Worm (Caenorhabditis elegans): Measurements from ENCODE around the gene luc-7L.

luc-7L gene

ce11 chrII:7704387-7704786, 2.9 kb downstream of the luc-7L start:
- TF ChIP-seq him-1 (tag; optimal IDR thresholded peaks at IDR 0.05) (no peak), dao-5 (tag; optimal IDR thresholded peaks at IDR 0.05) (no peak), W03F9.2 (tag; optimal IDR thresholded peaks at IDR 0.05) (no peak)

- TF ChIP-seq W03F9.2 (tag; optimal IDR thresholded peaks at IDR 0.05) = no peak
- no peak for TF ChIP-seq him-1 (tag; optimal IDR thresholded peaks at IDR 0.05)
- TF ChIP-seq dao-5 (tag; optimal IDR thresholded peaks at IDR 0.05) = no peak
These were observed 8.3 kb downstream of the luc-7L start, which contains the start of the genes moa-2 and cdk-11.1 for ce11 chrII:7699009-7699408. moa-2 (minus strand) TSS chrII:7699033. cdk-11.1 (plus strand) TSS chrII:7699235.

DNA sequence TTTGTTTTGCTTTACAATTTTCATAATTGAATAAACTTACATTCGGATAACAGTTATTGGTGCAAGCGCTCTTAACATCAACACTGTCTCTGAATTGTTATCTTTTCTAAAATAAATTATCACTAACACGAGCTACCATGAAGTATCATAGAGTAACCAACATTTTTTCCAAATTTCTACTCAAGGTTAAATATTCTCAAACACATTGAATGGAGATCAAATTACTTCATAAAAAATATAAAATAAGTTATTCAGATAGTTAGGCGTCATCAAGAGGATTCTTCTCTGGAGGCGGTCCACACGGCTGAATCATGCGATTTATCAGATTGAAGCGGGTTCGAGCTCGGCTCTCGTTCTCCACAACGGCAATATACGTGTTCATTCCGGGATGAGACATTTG, 8.9 kb downstream of the luc-7L start, which contains the start of gene B0495.5:
B0495.5 (minus strand) TSS at position 101 of the 400 bp plus-strand sequence.
- TF ChIP-seq him-1 (tag; optimal IDR thresholded peaks at IDR 0.05) (no peak), W03F9.2 (tag; optimal IDR thresholded peaks at IDR 0.05) (no peak), dao-5 (tag; optimal IDR thresholded peaks at IDR 0.05) (no peak)

DNA sequence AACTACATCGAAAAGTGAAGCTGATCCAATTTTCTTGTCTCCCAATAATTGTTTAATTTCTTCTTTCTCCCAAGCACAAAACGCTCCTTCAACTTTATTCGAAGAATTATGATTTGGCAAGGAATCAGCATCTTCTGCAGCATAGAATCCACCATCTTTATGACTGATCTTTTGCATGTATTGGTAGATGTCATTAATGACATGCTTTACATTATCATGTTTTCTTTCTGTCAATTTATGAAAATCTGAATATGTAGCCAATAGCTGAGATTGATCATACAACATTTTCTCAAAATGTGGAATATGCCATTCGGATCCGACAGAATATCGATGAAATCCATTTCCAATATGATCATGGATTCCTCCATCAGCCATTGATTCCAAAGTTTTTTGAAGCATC, 10.1 kb downstream of the luc-7L start:
- TF ChIP-seq dao-5 (tag; optimal IDR thresholded peaks at IDR 0.05) (no peak), him-1 (tag; optimal IDR thresholded peaks at IDR 0.05) (no peak), W03F9.2 (tag; optimal IDR thresholded peaks at IDR 0.05) (no peak)

ce11 chrII:7695636-7696035, 11.6 kb downstream of the luc-7L start:
- TF ChIP-seq him-1 (tag; optimal IDR thresholded peaks at IDR 0.05) (no peak), dao-5 (tag; optimal IDR thresholded peaks at IDR 0.05) (no peak), W03F9.2 (tag; optimal IDR thresholded peaks at IDR 0.05) (no peak)

DNA sequence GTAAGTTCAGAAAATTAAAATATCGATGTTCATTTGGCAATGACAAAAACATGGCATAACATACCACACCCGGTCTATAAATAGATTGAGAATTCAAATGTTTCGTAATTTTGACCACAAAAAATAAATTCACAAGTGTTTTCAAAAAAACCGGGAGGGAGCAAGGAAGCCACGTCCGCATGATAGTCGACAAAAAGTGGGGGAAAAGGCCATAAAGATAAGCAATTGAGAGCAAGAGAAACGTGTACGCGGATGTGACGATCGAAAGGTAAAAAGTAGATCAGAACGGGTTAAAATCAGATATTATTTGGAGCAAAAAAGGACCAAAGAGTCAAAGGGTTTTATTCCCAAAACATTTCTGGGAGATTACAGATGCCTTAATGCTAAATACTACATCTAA, 12.5 kb downstream of the luc-7L start:
- TF ChIP-seq dao-5 (tag; optimal IDR thresholded peaks at IDR 0.05) (no peak), W03F9.2 (tag; optimal IDR thresholded peaks at IDR 0.05) (no peak), him-1 (tag; optimal IDR thresholded peaks at IDR 0.05) (no peak)

DNA sequence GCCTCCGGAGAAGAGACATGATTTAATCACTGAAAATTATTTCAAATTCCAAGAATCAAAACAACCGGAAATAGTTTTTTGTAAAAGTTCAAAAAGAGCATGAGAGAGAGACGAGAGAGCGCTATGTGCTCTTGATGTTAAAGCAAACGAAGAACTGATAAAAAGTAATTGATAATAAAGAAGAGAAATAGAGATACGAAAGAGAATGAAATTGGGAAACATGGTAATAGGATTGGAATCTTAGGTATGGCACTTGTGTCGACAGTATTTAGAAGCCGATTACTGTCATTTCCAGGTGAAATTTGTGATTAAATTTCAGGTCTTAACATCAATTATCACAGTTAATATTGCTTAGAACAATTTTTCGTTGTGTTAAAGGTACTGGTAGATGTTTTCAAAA, 13.4 kb downstream of the luc-7L start, which contains the start of gene nhx-2:
nhx-2 (minus strand) TSS at position 29 of the 400 bp plus-strand sequence.
- TF ChIP-seq dao-5 (tag; optimal IDR thresholded peaks at IDR 0.05) (no peak), W03F9.2 (tag; optimal IDR thresholded peaks at IDR 0.05) (no peak), him-1 (tag; optimal IDR thresholded peaks at IDR 0.05) (no peak)

ce11 chrII:7690384-7690783, 16.9 kb downstream of the luc-7L start, which contains the start of gene pid-1:
pid-1 (minus strand) TSS chrII:7690556.
- TF ChIP-seq dao-5 (tag; optimal IDR thresholded peaks at IDR 0.05) (no peak), W03F9.2 (tag; optimal IDR thresholded peaks at IDR 0.05) (no peak), him-1 (tag; optimal IDR thresholded peaks at IDR 0.05) (no peak)

DNA sequence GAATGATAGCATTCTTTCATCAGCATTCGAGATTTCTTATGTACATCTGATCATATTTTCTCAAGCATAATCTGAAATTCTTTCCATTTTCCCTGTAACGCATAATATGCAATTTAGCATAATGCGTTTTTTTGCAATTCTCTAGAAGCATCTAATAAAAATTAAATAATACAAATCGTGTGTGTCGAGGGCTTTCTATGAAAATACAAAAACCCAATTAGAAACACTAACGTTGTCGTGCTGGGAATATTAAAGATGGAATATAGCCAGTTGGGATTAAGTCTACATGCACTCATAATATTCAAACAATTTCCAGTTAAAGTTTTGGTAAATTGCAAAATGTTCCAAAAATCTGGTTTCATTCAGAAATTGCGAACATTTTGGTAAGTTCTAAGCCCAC, 22.7 kb downstream of the luc-7L start, which contains the start of gene F18A1.1:
F18A1.1 (plus strand) TSS at position 301 of the 400 bp plus-strand sequence.
- TF ChIP-seq W03F9.2 (tag; optimal IDR thresholded peaks at IDR 0.05) = no peak
- no peak for TF ChIP-seq dao-5 (tag; optimal IDR thresholded peaks at IDR 0.05)
- no peak for TF ChIP-seq him-1 (tag; optimal IDR thresholded peaks at IDR 0.05)

DNA sequence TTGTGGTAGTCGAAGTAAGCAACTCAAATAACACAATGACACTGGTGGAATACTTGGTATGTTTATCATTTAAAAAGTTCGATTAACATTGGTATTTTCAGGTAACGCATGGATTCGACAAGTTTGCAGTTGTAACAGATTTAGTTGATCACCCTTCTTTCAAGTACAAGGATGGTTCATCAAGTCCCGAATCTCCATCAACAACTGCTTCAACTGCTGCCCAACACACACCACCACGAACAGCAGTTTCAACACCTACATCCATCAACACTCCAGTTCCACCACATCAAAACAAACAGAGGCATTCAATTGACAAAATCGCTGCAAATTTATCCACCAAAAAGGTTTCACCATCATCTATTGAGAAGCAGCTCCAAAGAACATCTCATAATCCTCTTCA, 24.8 kb downstream of the luc-7L start:
- TF ChIP-seq dao-5 (tag; optimal IDR thresholded peaks at IDR 0.05) (no peak), W03F9.2 (tag; optimal IDR thresholded peaks at IDR 0.05) (no peak), him-1 (tag; optimal IDR thresholded peaks at IDR 0.05) (no peak)

ce11 chrII:7681898-7682297, 25.4 kb downstream of the luc-7L start, which contains the start of gene lin-26:
lin-26 (plus strand) TSS chrII:7682198.
- TF ChIP-seq W03F9.2 (tag; optimal IDR thresholded peaks at IDR 0.05) = no peak
- TF ChIP-seq dao-5 (tag; optimal IDR thresholded peaks at IDR 0.05) = no peak
- no peak for TF ChIP-seq him-1 (tag; optimal IDR thresholded peaks at IDR 0.05)

ce11 chrII:7679499-7680012, 27.7 kb downstream of the luc-7L start:
- TF ChIP-seq W03F9.2 (tag; optimal IDR thresholded peaks at IDR 0.05) (no peak), dao-5 (tag; optimal IDR thresholded peaks at IDR 0.05) (no peak), him-1 (tag; optimal IDR thresholded peaks at IDR 0.05) (no peak)

DNA sequence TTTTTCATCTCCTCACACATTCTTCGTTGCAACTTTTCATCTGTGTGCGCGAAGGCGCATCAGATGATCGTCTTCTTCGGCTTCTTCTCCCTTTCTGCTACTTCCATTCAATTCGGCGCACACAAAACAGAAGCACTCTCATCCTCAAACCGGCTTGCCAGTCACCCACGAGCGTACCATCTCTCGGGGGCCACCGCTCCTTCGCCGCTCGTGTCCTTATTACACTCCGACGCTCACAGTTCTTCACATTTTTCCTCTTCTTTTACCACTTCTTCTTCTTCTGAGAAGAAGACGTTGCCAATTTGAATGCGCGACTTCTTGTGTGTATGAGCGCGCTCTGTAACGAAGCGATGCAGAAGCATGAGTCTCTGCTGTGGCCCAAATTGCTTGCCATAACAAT, 28.8 kb downstream of the luc-7L start:
- TF ChIP-seq dao-5 (tag; optimal IDR thresholded peaks at IDR 0.05) = no peak
- TF ChIP-seq W03F9.2 (tag; optimal IDR thresholded peaks at IDR 0.05) = no peak
- TF ChIP-seq him-1 (tag; optimal IDR thresholded peaks at IDR 0.05) = no peak

DNA sequence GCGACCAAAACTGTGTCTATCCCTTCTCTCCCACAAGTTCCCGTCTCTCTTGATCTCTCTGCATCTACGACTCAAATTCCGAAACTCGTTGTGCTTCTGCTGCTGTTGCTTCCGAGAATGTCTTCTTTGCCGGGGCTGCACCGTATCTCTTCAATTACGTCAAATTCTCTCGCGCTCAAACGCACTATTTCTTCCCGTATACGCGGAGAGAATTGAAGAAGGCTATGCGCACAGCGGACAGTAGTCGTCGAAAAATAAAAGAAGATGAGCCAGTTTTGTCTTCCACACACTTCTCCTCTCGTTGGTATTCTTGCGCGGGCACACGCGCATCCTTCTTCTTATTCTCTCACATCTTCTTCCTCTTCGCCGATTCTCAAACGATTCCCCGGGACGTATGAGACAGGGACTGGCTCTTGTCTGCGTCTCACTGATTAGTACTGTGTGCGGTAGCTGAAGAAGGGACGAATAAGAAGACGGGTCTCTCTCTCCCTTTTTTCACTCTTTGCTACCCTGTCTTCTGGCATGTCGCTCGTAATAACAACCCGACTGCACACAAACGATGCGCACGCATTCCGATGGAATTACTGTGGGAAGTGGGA, 30.9 kb downstream of the luc-7L start:
- TF ChIP-seq W03F9.2 (tag; optimal IDR thresholded peaks at IDR 0.05) = no peak
- TF ChIP-seq him-1 (tag; optimal IDR thresholded peaks at IDR 0.05) = no peak
- no peak for TF ChIP-seq dao-5 (tag; optimal IDR thresholded peaks at IDR 0.05)
